Worm (Caenorhabditis elegans) whole organism, early embryonic: ENCODE measurements around the gene col-78.

Experiments used
- ama-1 ChIP-seq: fragments of 150-350 bp; optimal IDR thresholded peaks from 2 replicates; lab custom pipeline; 2014
- flt-1 ChIP-seq: fragments of 200-800 bp; sonication (Bioruptor generic); IDR thresholded peaks from 2 replicates; pipeline ENCODE4 v1.3.6; 2022; ENCODE audit warnings: missing genetic modification characterization, missing compliant biosample characterization
- hmbx-1 ChIP-seq: sonication (generic microtip); optimal IDR thresholded peaks from 2 replicates; lab custom pipeline; 2016; ENCODE audit warnings: mild to moderate bottlenecking, missing genetic modification characterization, missing compliant biosample characterization
- hmg-4 ChIP-seq: fragments of 200-800 bp; sonication (Bioruptor generic); optimal IDR thresholded peaks from 2 replicates; lab custom pipeline; 2018; ENCODE audit warnings: mild to moderate bottlenecking, missing genetic modification characterization, missing compliant biosample characterization
- hnd-1 ChIP-seq: sonication (generic microtip); optimal IDR thresholded peaks from 2 replicates; lab custom pipeline; 2016; ENCODE audit warnings: missing genetic modification characterization, missing compliant biosample characterization
- scrt-1 ChIP-seq: fragments of 200-800 bp; sonication (Bioruptor generic); IDR thresholded peaks from 2 replicates; pipeline ENCODE4 v1.3.6; 2022; ENCODE audit warnings: missing genetic modification characterization, missing compliant biosample characterization
- tbx-11 ChIP-seq: fragments of 200-800 bp; sonication (Bioruptor generic); IDR thresholded peaks from 2 replicates; pipeline ENCODE4 v1.3.6; 2022; ENCODE audit warnings: missing genetic modification characterization, missing compliant biosample characterization
- tra-4 ChIP-seq: sonication (generic microtip); optimal IDR thresholded peaks from 2 replicates; lab custom pipeline; 2017; ENCODE audit warnings: missing genetic modification characterization, missing compliant biosample characterization

DNA sequence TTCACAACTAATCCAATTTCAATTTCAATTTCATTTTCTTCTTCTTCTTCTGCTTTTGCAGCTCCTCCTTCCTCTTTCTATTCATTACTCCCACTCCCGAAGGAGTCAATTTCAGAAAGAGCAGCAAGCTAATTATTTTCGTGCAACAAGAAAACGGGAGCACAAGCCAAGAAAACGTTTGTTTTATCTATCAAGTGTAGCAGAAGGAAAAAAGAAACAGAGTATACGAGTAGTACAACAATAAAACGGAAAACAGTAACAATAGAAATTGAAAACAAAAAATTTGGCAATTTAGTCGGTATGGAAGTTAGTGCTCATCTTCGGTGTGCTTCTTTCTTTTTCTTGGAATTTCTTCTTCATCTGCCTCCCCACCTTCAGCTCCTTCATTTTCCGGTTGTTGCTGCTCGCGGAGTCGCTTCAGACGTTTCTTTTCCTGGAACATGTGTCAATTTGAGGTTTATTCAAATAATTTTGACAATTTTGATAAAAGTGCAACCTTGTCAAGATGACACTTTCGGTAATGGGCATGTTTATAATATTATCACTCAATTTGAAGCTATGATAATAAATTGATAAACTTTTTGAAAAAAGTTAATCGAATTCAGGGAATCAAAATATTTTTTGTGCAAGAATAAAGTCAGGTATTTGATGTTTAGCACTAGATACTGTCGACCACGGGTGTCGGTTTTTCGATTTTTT is 13.6 kb downstream of the col-78 start, which contains the start of gene W07A12.8:
- TF ChIP-seq flt-1 (GFP tag; lab: Robert Waterston, UW) = no peak
- no peak for TF ChIP-seq hmbx-1 (tag; lab: Kevin White, UChicago)
- TF ChIP-seq tra-4 (tag; lab: Kevin White, UChicago) = no peak
- TF ChIP-seq hnd-1 = no peak
- no peak for TF ChIP-seq ama-1 (lab: Kevin White, UChicago)
- no peak for TF ChIP-seq scrt-1 (GFP tag; lab: Robert Waterston, UW)
- TF ChIP-seq tbx-11 (GFP tag; lab: Robert Waterston, UW) = no peak
- no peak for TF ChIP-seq hmg-4
